Worm (Caenorhabditis elegans) whole organism, L3 larva: ENCODE data around the gene tebp-2.
A peak's percentile ranks its signal among the peaks of the same experiment; 100 is the strongest.

ENCODE experiments used
- mdl-1 ChIP-seq: fragments of 150-350 bp; optimal IDR thresholded peaks from 2 replicates; lab custom pipeline; 2014; ENCODE audit warnings: missing biosample characterization, missing genetic modification characterization
- nfya-1 ChIP-seq: sonication (generic microtip); optimal IDR thresholded peaks from 2 replicates; lab custom pipeline; 2017; ENCODE audit warnings: missing genetic modification characterization, mild to moderate bottlenecking, missing compliant biosample characterization, antibody characterized with exemption, moderate library complexity; ENCODE audit not compliant: insufficient read depth
- nhr-23 ChIP-seq: fragments of 150-350 bp; optimal IDR thresholded peaks from 2 replicates; lab custom pipeline; 2014; ENCODE audit warnings: missing biosample characterization, missing genetic modification reagents, missing genetic modification characterization

- TF ChIP-seq nfya-1 (tag; lab: Kevin White, UChicago) (peak; percentile 21), mdl-1 (no peak), nhr-23 (tag; lab: Kevin White, UChicago) (peak; percentile 89)
These were observed 20.2 kb downstream of the tebp-2 start for ce11 chrIV:5561497-5562155.
